Worm (Caenorhabditis elegans) whole organism, L3 larva: Measurements from ENCODE around the gene oac-21.

ENCODE experiments used
- R02D3.7 ChIP-seq: fragments of 150-350 bp; optimal IDR thresholded peaks from 2 replicates; lab custom pipeline; 2014; ENCODE audit warnings: missing biosample characterization, missing genetic modification characterization
- ZK546.5 ChIP-seq: sonication (generic microtip); optimal IDR thresholded peaks from 2 replicates; lab custom pipeline; 2017; ENCODE audit warnings: missing biosample characterization, missing genetic modification characterization
- aly-2 ChIP-seq: fragments of 150-350 bp; optimal IDR thresholded peaks from 2 replicates; lab custom pipeline; 2014; ENCODE audit warnings: missing biosample characterization, missing genetic modification characterization
- ama-1 ChIP-seq: fragments of 150-350 bp; optimal IDR thresholded peaks from 2 replicates; lab custom pipeline; 2018
- ceh-28 ChIP-seq: fragments of 150-350 bp; optimal IDR thresholded peaks from 2 replicates; lab custom pipeline; 2014; ENCODE audit warnings: missing biosample characterization, missing genetic modification reagents, missing genetic modification characterization
- ceh-82 ChIP-seq: fragments of 150-350 bp; optimal IDR thresholded peaks from 2 replicates; lab custom pipeline; 2014; ENCODE audit warnings: missing biosample characterization, missing genetic modification characterization
- ceh-9 ChIP-seq: sonication (generic microtip); optimal IDR thresholded peaks from 2 replicates; lab custom pipeline; 2018; ENCODE audit warnings: missing biosample characterization, missing genetic modification characterization
- daf-12 ChIP-seq: fragments of 150-350 bp; optimal IDR thresholded peaks from 2 replicates; lab custom pipeline; 2014; ENCODE audit warnings: missing biosample characterization, missing genetic modification reagents, missing genetic modification characterization
- egl-27 ChIP-seq: sonication (generic microtip); optimal IDR thresholded peaks from 4 replicates; lab custom pipeline; 2017; ENCODE audit warnings: missing biosample characterization, missing genetic modification reagents, missing genetic modification characterization
- egl-5 ChIP-seq: fragments of 150-350 bp; optimal IDR thresholded peaks from 2 replicates; lab custom pipeline; 2017; ENCODE audit warnings: missing biosample characterization, missing genetic modification reagents, missing genetic modification characterization, inconsistent platforms
- elt-1 ChIP-seq: fragments of 150-350 bp; optimal IDR thresholded peaks from 2 replicates; lab custom pipeline; 2014; ENCODE audit warnings: missing biosample characterization, missing genetic modification characterization
- elt-3 ChIP-seq, 3 experiments: fragments of 150-350 bp in 1 of 3; sonication (generic microtip) in 2 of 3; optimal IDR thresholded peaks; 2 replicates in 2 of 3; 4 replicates in 1 of 3; lab custom pipeline; 2014 to 2017; ENCODE audit warnings: missing biosample characterization in 3 of 3, missing genetic modification characterization in 3 of 3
- eor-1 ChIP-seq, 2 experiments: fragments of 150-350 bp; optimal IDR thresholded peaks; 2 replicates each; lab custom pipeline; 2014 to 2018; ENCODE audit warnings: missing biosample characterization in 2 of 2, missing genetic modification characterization in 2 of 2
- fkh-10 ChIP-seq: sonication (generic microtip); optimal IDR thresholded peaks from 2 replicates; lab custom pipeline; 2017; ENCODE audit warnings: missing biosample characterization, missing genetic modification reagents, missing genetic modification characterization
- fkh-2 ChIP-seq: fragments of 150-350 bp; optimal IDR thresholded peaks from 2 replicates; lab custom pipeline; 2014; ENCODE audit warnings: missing biosample characterization, missing genetic modification reagents, missing genetic modification characterization
- hmg-11 ChIP-seq: sonication (generic microtip); optimal IDR thresholded peaks from 2 replicates; lab custom pipeline; 2016; ENCODE audit warnings: missing genetic modification characterization, missing compliant biosample characterization
- lin-15B ChIP-seq: fragments of 150-350 bp; optimal IDR thresholded peaks from 2 replicates; lab custom pipeline; 2014; ENCODE audit warnings: missing biosample characterization, missing genetic modification characterization
- lin-39 ChIP-seq: fragments of 150-350 bp; optimal IDR thresholded peaks from 2 replicates; lab custom pipeline; 2018; ENCODE audit warnings: missing biosample characterization, missing genetic modification reagents, missing genetic modification characterization
- lsy-12 ChIP-seq: sonication (generic microtip); optimal IDR thresholded peaks from 2 replicates; lab custom pipeline; 2016; ENCODE audit warnings: mild to moderate bottlenecking, missing genetic modification characterization, missing compliant biosample characterization
- mdl-1 ChIP-seq: fragments of 150-350 bp; optimal IDR thresholded peaks from 2 replicates; lab custom pipeline; 2014; ENCODE audit warnings: missing biosample characterization, missing genetic modification characterization
- mml-1 ChIP-seq: fragments of 150-350 bp; sonication (generic microtip); optimal IDR thresholded peaks from 3 replicates; lab custom pipeline; 2014; ENCODE audit warnings: missing biosample characterization, missing genetic modification characterization
- nfya-1 ChIP-seq: sonication (generic microtip); optimal IDR thresholded peaks from 2 replicates; lab custom pipeline; 2017; ENCODE audit warnings: missing genetic modification characterization, mild to moderate bottlenecking, missing compliant biosample characterization, antibody characterized with exemption, moderate library complexity; ENCODE audit not compliant: insufficient read depth
- nhr-11 ChIP-seq: fragments of 150-350 bp; optimal IDR thresholded peaks from 2 replicates; lab custom pipeline; 2014; ENCODE audit warnings: missing biosample characterization, missing genetic modification characterization
- nhr-23 ChIP-seq: fragments of 150-350 bp; optimal IDR thresholded peaks from 2 replicates; lab custom pipeline; 2014; ENCODE audit warnings: missing biosample characterization, missing genetic modification reagents, missing genetic modification characterization
- nhr-237 ChIP-seq: fragments of 150-350 bp; optimal IDR thresholded peaks from 2 replicates; lab custom pipeline; 2014; ENCODE audit warnings: missing biosample characterization, missing genetic modification characterization
- nhr-28 ChIP-seq: fragments of 150-350 bp; optimal IDR thresholded peaks from 2 replicates; lab custom pipeline; 2014; ENCODE audit warnings: missing biosample characterization, missing genetic modification characterization
- nhr-43 ChIP-seq: sonication (generic microtip); optimal IDR thresholded peaks from 2 replicates; lab custom pipeline; 2016; ENCODE audit warnings: mild to moderate bottlenecking, missing genetic modification characterization, missing compliant biosample characterization; ENCODE audit not compliant: poor library complexity, severe bottlenecking
- nhr-67 ChIP-seq: fragments of 150-350 bp; optimal IDR thresholded peaks from 2 replicates; lab custom pipeline; 2014; ENCODE audit warnings: missing biosample characterization, missing genetic modification characterization
- nhr-76 ChIP-seq: fragments of 150-350 bp; sonication (generic microtip); optimal IDR thresholded peaks from 5 replicates; lab custom pipeline; 2014; ENCODE audit warnings: missing biosample characterization, missing genetic modification characterization
- nhr-77 ChIP-seq: fragments of 150-350 bp; optimal IDR thresholded peaks from 2 replicates; lab custom pipeline; 2014; ENCODE audit warnings: missing biosample characterization, missing genetic modification characterization
- pha-4 ChIP-seq: fragments of 150-350 bp; optimal IDR thresholded peaks from 2 replicates; lab custom pipeline; 2014; ENCODE audit warnings: missing biosample characterization, missing genetic modification reagents, missing genetic modification characterization
- pqm-1 ChIP-seq: fragments of 150-350 bp; optimal IDR thresholded peaks from 2 replicates; lab custom pipeline; 2017; ENCODE audit warnings: missing biosample characterization, missing genetic modification characterization, inconsistent platforms
- sea-2 ChIP-seq: fragments of 150-350 bp; sonication (generic microtip); optimal IDR thresholded peaks from 4 replicates; lab custom pipeline; 2014; ENCODE audit warnings: missing biosample characterization, missing genetic modification reagents, missing genetic modification characterization
- skn-1 ChIP-seq: fragments of 150-350 bp; optimal IDR thresholded peaks from 2 replicates; lab custom pipeline; 2014; ENCODE audit warnings: missing biosample characterization, missing genetic modification characterization
- snpc-4 ChIP-seq: fragments of 150-350 bp; optimal IDR thresholded peaks from 2 replicates; lab custom pipeline; 2014; ENCODE audit warnings: missing biosample characterization, missing genetic modification characterization
- tbx-2 ChIP-seq: sonication (generic microtip); optimal IDR thresholded peaks from 2 replicates; lab custom pipeline; 2016; ENCODE audit warnings: mild to moderate bottlenecking, missing genetic modification characterization, missing compliant biosample characterization
- unc-39 ChIP-seq: sonication (generic microtip); optimal IDR thresholded peaks from 4 replicates; lab custom pipeline; 2017; ENCODE audit warnings: missing biosample characterization, missing genetic modification characterization

Gene oac-21

ce11 chrIV:3902955-3903354 lies 13.9 kb downstream of the oac-21 start, which contains the start of gene F56D6.6:
TSS of gene F56D6.6 (plus strand) at chrIV:3903255.
- TF ChIP-seq mml-1 (tag; lab: Kevin White, UChicago) (no peak), hmg-11 (tag; lab: Kevin White, UChicago) (no peak), daf-12 (tag; lab: Kevin White, UChicago) (no peak), ceh-9 (no peak)
- TF ChIP-seq, all 47 proteins: peak for 0

DNA sequence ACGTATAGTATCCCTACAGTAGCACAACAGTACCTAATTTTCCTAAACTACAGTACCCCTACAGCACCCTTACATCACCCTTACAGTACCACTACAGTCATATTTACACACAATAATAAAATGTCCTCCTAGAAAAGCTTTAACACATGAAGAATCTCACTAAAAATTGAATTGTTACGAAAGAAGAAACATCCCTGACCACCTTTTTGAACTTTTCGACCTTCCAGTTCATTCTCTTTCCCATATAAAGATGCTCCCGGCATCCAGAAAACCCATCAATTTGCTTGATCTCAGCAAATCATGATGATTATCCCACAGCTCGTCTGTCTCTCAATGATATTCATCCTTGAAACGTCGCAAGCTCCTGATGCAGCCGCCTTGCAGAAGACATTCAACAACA lies 15.6 kb downstream of the oac-21 start, which contains the start of gene F56D6.21:
TSS of gene F56D6.21 (plus strand) at position 301 of the 400 bp plus-strand sequence.
- TF ChIP-seq ceh-9 (no peak), sea-2 (no peak), aly-2 (tag; lab: Kevin White, UChicago) (no peak), nhr-77 (tag; lab: Kevin White, UChicago) (no peak), eor-1 (tag; optimal IDR thresholded peaks at IDR 0.05; lab: Kevin White, UChicago) (no peak)

- TF ChIP-seq nhr-237 (tag; lab: Kevin White, UChicago) = no peak
- TF ChIP-seq ama-1 = no peak
- no peak for TF ChIP-seq sea-2
- no peak for TF ChIP-seq egl-5 (tag; lab: Kevin White, UChicago)
- TF ChIP-seq nhr-11 = no peak
- no peak for TF ChIP-seq daf-12 (tag; lab: Kevin White, UChicago)
- TF ChIP-seq elt-3 (tag; optimal IDR thresholded peaks at IDR 0.05; lab: Kevin White, UChicago) = no peak
- no peak for TF ChIP-seq ZK546.5 (tag; lab: Kevin White, UChicago)
- no peak for TF ChIP-seq mdl-1
- no peak for TF ChIP-seq skn-1 (tag; lab: Kevin White, UChicago)
- TF ChIP-seq lin-39 = no peak
- no peak for TF ChIP-seq nhr-67 (tag; lab: Kevin White, UChicago)
- no peak for TF ChIP-seq fkh-10 (GFP tag; lab: Kevin White, UChicago)
- TF ChIP-seq tbx-2 (tag; lab: Kevin White, UChicago) = no peak
- no peak for TF ChIP-seq eor-1 (tag; optimal IDR thresholded peaks at IDR 0.05; lab: Kevin White, UChicago)
- TF ChIP-seq ceh-82 (tag; lab: Kevin White, UChicago) = no peak
- no peak for TF ChIP-seq hmg-11 (tag; lab: Kevin White, UChicago)
- no peak for TF ChIP-seq fkh-2 (tag; lab: Kevin White, UChicago)
- no peak for TF ChIP-seq nhr-43 (tag; lab: Kevin White, UChicago)
Observed at ce11 chrIV:3906393-3906792, 17.3 kb downstream of the oac-21 start, which contains the start of gene F56D6.11. TSS of gene F56D6.11 (minus strand) at chrIV:3906493.

- TF ChIP-seq nfya-1 (tag; lab: Kevin White, UChicago) (no peak), lin-15B (tag; lab: Kevin White, UChicago) (no peak), unc-39 (tag; lab: Kevin White, UChicago) (no peak), elt-1 (no peak), fkh-10 (GFP tag; lab: Kevin White, UChicago) (no peak), ceh-28 (tag; lab: Kevin White, UChicago) (no peak), lsy-12 (no peak), lin-39 (no peak), nhr-76 (tag; lab: Kevin White, UChicago) (no peak), nhr-28 (tag; lab: Kevin White, UChicago) (no peak), elt-3 (tag; optimal IDR thresholded peaks at IDR 0.05; lab: Kevin White, UChicago) (no peak), sea-2 (no peak), nhr-67 (tag; lab: Kevin White, UChicago) (no peak), egl-27 (tag; lab: Kevin White, UChicago) (no peak), pqm-1 (tag; lab: Kevin White, UChicago) (no peak), tbx-2 (tag; lab: Kevin White, UChicago) (no peak), ZK546.5 (tag; lab: Kevin White, UChicago) (no peak), eor-1 (tag; optimal IDR thresholded peaks at IDR 0.05; lab: Kevin White, UChicago) (no peak)
Observed at ce11 chrIV:3907506-3908188, 18.6 kb downstream of the oac-21 start, which contains the start of the genes F56D6.22 and F56D6.12. TSS of gene F56D6.22 (minus strand) at chrIV:3907606. TSS of gene F56D6.12 (plus strand) at chrIV:3908138.

DNA sequence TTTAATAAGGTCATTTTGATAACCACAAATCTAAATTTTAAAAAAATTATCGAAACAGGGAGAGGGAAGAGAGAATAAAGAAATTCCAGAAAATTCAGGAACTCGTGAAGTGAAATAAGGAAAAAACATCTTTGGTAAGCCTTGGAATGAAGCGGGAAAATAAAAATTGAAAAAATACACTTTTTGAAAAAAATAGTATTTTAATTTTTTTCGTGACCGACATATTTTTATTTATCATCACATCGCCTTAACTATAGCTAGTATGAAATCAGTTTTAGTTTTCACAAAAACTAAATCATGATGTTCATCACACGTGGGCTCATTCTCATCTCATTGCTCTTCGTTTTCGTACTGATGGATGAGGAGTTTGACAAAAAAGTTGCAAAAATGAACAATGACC lies 20.1 kb downstream of the oac-21 start, which contains the start of gene F56D6.13:
TSS of gene F56D6.13 (plus strand) at position 301 of the 400 bp plus-strand sequence.
- TF ChIP-seq snpc-4 = no peak
- TF ChIP-seq ama-1 = no peak
- TF ChIP-seq nhr-23 (tag; lab: Kevin White, UChicago) = no peak
- no peak for TF ChIP-seq R02D3.7 (tag; lab: Kevin White, UChicago)
- no peak for TF ChIP-seq lin-15B (tag; lab: Kevin White, UChicago)
- TF ChIP-seq nhr-237 (tag; lab: Kevin White, UChicago) = no peak
- no peak for TF ChIP-seq mdl-1
- no peak for TF ChIP-seq fkh-2 (tag; lab: Kevin White, UChicago)
- TF ChIP-seq pha-4 (tag; lab: Kevin White, UChicago) = no peak
- no peak for TF ChIP-seq daf-12 (tag; lab: Kevin White, UChicago)
